Worm (Caenorhabditis elegans) whole organism, late embryonic: ENCODE results near the gene C06C3.4.

Experiments
- ceh-18 ChIP-seq: sonication (generic microtip); optimal IDR thresholded peaks from 2 replicates; lab custom pipeline; 2016; ENCODE audit warnings: missing genetic modification characterization, missing compliant biosample characterization
- ceh-30 ChIP-seq: fragments of 150-350 bp; optimal IDR thresholded peaks from 2 replicates; lab custom pipeline; 2014; ENCODE audit warnings: missing biosample characterization, missing genetic modification characterization
- ceh-9 ChIP-seq: sonication (generic microtip); optimal IDR thresholded peaks from 2 replicates; lab custom pipeline; 2016; ENCODE audit warnings: mild to moderate bottlenecking, missing genetic modification characterization, inconsistent platforms, missing compliant biosample characterization
- eyg-1 ChIP-seq: sonication (generic microtip); optimal IDR thresholded peaks from 2 replicates; lab custom pipeline; 2016; ENCODE audit warnings: missing genotype, missing genetic modification characterization, missing compliant biosample characterization
- nhr-232 ChIP-seq: sonication (generic microtip); optimal IDR thresholded peaks from 2 replicates; lab custom pipeline; 2016; ENCODE audit warnings: missing genetic modification characterization, missing compliant biosample characterization
- pha-4 ChIP-seq: fragments of 150-350 bp; optimal IDR thresholded peaks from 2 replicates; lab custom pipeline; 2018; ENCODE audit warnings: missing biosample characterization, missing genetic modification reagents, missing genetic modification characterization
- pqm-1 ChIP-seq: sonication (generic microtip); optimal IDR thresholded peaks from 2 replicates; lab custom pipeline; 2016; ENCODE audit warnings: missing genetic modification characterization, missing compliant biosample characterization
- sdc-2 ChIP-seq: sonication (generic microtip); optimal IDR thresholded peaks from 2 replicates; lab custom pipeline; 2016; ENCODE audit warnings: missing genotype, missing genetic modification characterization, missing compliant biosample characterization
- tbx-7 ChIP-seq: sonication (generic microtip); optimal IDR thresholded peaks from 2 replicates; lab custom pipeline; 2016; ENCODE audit warnings: missing genotype, missing genetic modification characterization, missing compliant biosample characterization

ce11 chrII:9398370-9398901 is 25.3 kb downstream of the C06C3.4 start, which contains the start of the genes Y51B9A.14 and Y51B9A.8:
- no peak for TF ChIP-seq pha-4
- no peak for TF ChIP-seq eyg-1 (tag; lab: Kevin White, UChicago)
- TF ChIP-seq ceh-30: no peak
- no peak for TF ChIP-seq pqm-1
- TF ChIP-seq ceh-18 (tag; lab: Kevin White, UChicago): no peak
- TF ChIP-seq sdc-2 (tag; lab: Kevin White, UChicago): no peak
- no peak for TF ChIP-seq nhr-232
- no peak for TF ChIP-seq tbx-7
- no peak for TF ChIP-seq ceh-9 (tag; lab: Kevin White, UChicago)
